Worm (Caenorhabditis elegans) whole organism, L3 larva: Measurements from ENCODE around the gene fbxc-47.

ENCODE experiments used
- egl-27 ChIP-seq: sonication (generic microtip); optimal IDR thresholded peaks from 4 replicates; lab custom pipeline; 2017; ENCODE audit warnings: missing biosample characterization, missing genetic modification reagents, missing genetic modification characterization
- eor-1 ChIP-seq, 2 experiments: fragments of 150-350 bp; optimal IDR thresholded peaks; 2 replicates each; lab custom pipeline; 2014 to 2018; ENCODE audit warnings: missing biosample characterization in 2 of 2, missing genetic modification characterization in 2 of 2
- fos-1 ChIP-seq: fragments of 150-350 bp; optimal IDR thresholded peaks from 2 replicates; lab custom pipeline; 2014; ENCODE audit warnings: missing biosample characterization, missing genetic modification characterization
- jun-1 ChIP-seq: fragments of 150-350 bp; optimal IDR thresholded peaks from 2 replicates; lab custom pipeline; 2014; ENCODE audit warnings: missing biosample characterization, missing genetic modification reagents, missing genetic modification characterization

DNA sequence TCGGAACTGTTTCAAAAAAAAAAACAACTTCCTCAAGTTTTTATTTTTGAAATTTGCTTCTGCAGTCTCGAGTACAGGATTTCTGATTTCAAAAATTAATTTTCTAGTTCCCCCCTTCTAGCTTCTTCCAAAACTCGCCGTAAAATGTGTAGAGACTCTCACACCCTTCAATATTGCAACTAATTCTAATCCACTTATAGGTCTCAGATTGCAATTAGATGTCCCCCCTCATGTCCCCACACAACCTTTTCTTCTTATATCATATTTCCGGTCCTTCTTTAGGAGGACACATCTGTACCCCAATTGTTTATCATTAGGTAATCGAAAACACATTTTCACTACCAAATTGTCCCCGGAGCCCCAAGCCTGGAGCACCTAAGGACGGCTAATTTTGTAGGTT is 35.2 kb downstream of the fbxc-47 start:
- TF ChIP-seq jun-1 (no peak), fos-1 (tag; lab: Kevin White, UChicago) (no peak), eor-1 (tag; optimal IDR thresholded peaks at IDR 0.05; lab: Kevin White, UChicago) (no peak), egl-27 (tag; lab: Kevin White, UChicago) (no peak)
